Fruit fly (Drosophila melanogaster) whole organism: Measurements from ENCODE around the gene CG32544.

Experiments used
- CG8478 ChIP-seq: fragments of >200 bp; optimal IDR thresholded peaks from 2 replicates; lab custom pipeline; 2018; ENCODE audit warnings: inconsistent platforms
- Dll ChIP-seq: fragments of >200 bp; optimal IDR thresholded peaks from 2 replicates; lab custom pipeline; 2017
- EcR ChIP-seq, 2 experiments: fragments of >200 bp; optimal IDR thresholded peaks; 2 replicates each; lab custom pipeline; 2017; ENCODE audit warnings: missing biosample characterization in 2 of 2, missing genetic modification characterization in 2 of 2, missing genetic modification reagents in 2 of 2
- pan ChIP-seq: fragments of >200 bp; optimal IDR thresholded peaks from 2 replicates; lab custom pipeline; 2017
- psq ChIP-seq: fragments of >200 bp; optimal IDR thresholded peaks from 2 replicates; lab custom pipeline; 2017
- usp ChIP-seq: fragments of >200 bp; optimal IDR thresholded peaks from 2 replicates; lab custom pipeline; 2017; ENCODE audit warnings: missing biosample characterization, missing genetic modification characterization, mixed read lengths

dm6 chrX:18905152-18905551 lies 45.1 kb downstream of the CG32544 start:
- TF ChIP-seq CG8478 (lab: Kevin White, UChicago) (no peak), pan (no peak), Dll (lab: Kevin White, UChicago) (no peak), usp (GFP tag; lab: Kevin White, UChicago) (no peak), psq (lab: Kevin White, UChicago) (no peak), EcR (GFP tag; optimal IDR thresholded peaks at IDR 0.05; lab: Kevin White, UChicago) (no peak)
